Worm (Caenorhabditis elegans): ENCODE results near the gene M163.5.

DNA sequence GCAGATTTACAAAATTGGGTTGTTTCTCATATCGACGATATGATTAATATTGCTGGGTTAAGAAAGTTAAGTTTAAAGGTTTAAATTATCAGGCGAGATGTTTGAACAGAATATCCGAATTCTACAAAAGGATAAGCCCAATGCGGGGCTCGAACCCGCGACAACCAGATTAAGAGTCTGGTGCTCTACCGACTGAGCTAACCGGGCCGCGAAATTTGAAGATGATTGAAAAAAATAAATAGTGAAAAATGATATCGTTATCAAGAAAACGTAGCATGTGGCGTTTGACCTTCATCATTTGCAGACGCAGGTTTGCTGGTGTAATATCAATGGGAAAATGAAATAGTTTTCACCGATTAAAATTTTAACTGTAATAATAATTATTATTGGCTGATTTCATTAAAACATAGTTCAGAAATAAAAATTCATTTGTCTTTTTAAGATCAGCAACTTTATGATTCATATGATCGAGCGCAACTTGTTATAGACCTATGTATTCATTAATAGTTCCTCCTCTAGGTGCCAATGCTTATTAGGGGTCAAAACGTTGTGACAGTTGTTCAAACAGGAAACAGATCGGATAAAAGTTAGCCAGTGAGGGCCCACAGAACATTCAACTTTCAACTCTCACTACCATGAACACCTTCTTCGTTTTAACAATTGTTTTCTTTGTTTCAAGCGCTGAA, 5.0 kb downstream of the M163.5 start, which contains the start of gene M163.11:
- TF ChIP-seq W03F9.2 (tag; optimal IDR thresholded peaks at IDR 0.05) (no peak), him-1 (tag; optimal IDR thresholded peaks at IDR 0.05) (no peak), dao-5 (tag; optimal IDR thresholded peaks at IDR 0.05) (peak; percentile 48)

Data from whole organism, L4/young adult.